Fruit fly (Drosophila melanogaster) Kc167 (cell line): ENCODE data around the gene CG32086.

Source experiments
- Sin3A ChIP-seq: fragments of >200 bp; optimal IDR thresholded peaks from 2 replicates; lab custom pipeline; 2018; ENCODE audit warnings: missing external identifiers
- psq ChIP-seq: fragments of >200 bp; optimal IDR thresholded peaks from 2 replicates; lab custom pipeline; 2017; ENCODE audit warnings: missing external identifiers

DNA sequence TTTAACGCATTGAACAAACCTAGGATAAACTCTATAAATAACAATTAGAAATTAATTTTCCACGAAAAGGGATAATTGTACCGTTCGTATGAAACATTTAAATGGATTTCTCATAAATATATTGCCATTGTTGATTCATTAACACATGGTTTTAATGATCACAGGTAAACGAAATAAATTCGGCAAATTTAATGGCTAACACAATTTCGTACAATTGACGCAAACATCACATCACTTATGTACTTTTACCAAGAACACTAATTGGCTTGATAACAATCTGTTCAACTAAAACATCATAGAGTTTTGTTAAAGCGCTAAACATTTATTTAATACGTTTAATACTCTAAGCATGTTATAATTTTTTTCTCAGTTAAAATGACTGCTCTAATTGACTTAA lies 30.2 kb downstream of the CG32086 start:
- TF ChIP-seq Sin3A (lab: Kevin White, UChicago) (no peak), psq (lab: Kevin White, UChicago) (no peak)
